Worm (Caenorhabditis elegans) whole organism, L4 larva: ENCODE data around the gene sex-1.

Source experiments
- D1046.2 ChIP-seq: fragments of 200-800 bp; sonication (Bioruptor generic); IDR thresholded peaks from 2 replicates; pipeline ENCODE4 v1.3.6; 2022; ENCODE audit warnings: missing genetic modification characterization, missing compliant biosample characterization
- F10B5.3 ChIP-seq: sonication (generic microtip); optimal IDR thresholded peaks from 2 replicates; lab custom pipeline; 2016; ENCODE audit warnings: mild to moderate bottlenecking, missing genetic modification characterization, missing compliant biosample characterization
- F26F4.8 ChIP-seq: fragments of 200-800 bp; sonication (Bioruptor generic); conservative IDR thresholded peaks from 2 replicates; pipeline ENCODE4 v1.3.6; 2022; ENCODE audit warnings: missing genetic modification characterization, missing compliant biosample characterization
- F44E2.7 ChIP-seq: fragments of 200-800 bp; sonication (Bioruptor generic); IDR thresholded peaks from 2 replicates; pipeline ENCODE4 v2.1.2; 2022; ENCODE audit warnings: missing genetic modification characterization, missing compliant biosample characterization
- Y105C5A.15 ChIP-seq: fragments of 200-800 bp; sonication (Bioruptor generic); IDR thresholded peaks from 2 replicates; pipeline ENCODE4 v1.3.6; 2022; ENCODE audit warnings: missing genetic modification characterization, missing compliant biosample characterization
- Y48G9A.11 ChIP-seq: fragments of 200-800 bp; sonication (Bioruptor generic); IDR thresholded peaks from 2 replicates; pipeline ENCODE4 v1.3.6; 2022; ENCODE audit warnings: missing genetic modification reagents, missing genetic modification characterization, missing compliant biosample characterization
- ZK546.5 ChIP-seq, 2 experiments: sonication (generic microtip); optimal IDR thresholded peaks; 2 replicates each; lab custom pipeline; 2017; ENCODE audit warnings: missing biosample characterization in 2 of 2, missing genetic modification characterization in 2 of 2
- arid-1 ChIP-seq: fragments of 200-800 bp; sonication (Bioruptor generic); conservative IDR thresholded peaks from 2 replicates; pipeline ENCODE4 v1.3.6; 2022; ENCODE audit warnings: missing genetic modification reagents, missing genetic modification characterization, missing compliant biosample characterization
- attf-4 ChIP-seq: sonication (generic microtip); optimal IDR thresholded peaks from 3 replicates; lab custom pipeline; 2017; ENCODE audit warnings: missing biosample characterization, missing genetic modification characterization
- ceh-32 ChIP-seq: sonication (generic microtip); optimal IDR thresholded peaks from 2 replicates; lab custom pipeline; 2016; ENCODE audit warnings: mild to moderate bottlenecking, missing genetic modification characterization, missing compliant biosample characterization; ENCODE audit not compliant: poor library complexity
- cey-2 ChIP-seq: sonication (generic microtip); optimal IDR thresholded peaks from 3 replicates; lab custom pipeline; 2017; ENCODE audit warnings: missing genetic modification characterization, mild to moderate bottlenecking, missing compliant biosample characterization, antibody characterized with exemption, borderline replicate concordance; ENCODE audit not compliant: insufficient read depth
- ctbp-1 ChIP-seq: fragments of 200-800 bp; sonication (Bioruptor generic); IDR thresholded peaks from 2 replicates; pipeline ENCODE4 v1.3.6; 2022; ENCODE audit warnings: missing genetic modification reagents, missing genetic modification characterization, missing compliant biosample characterization
- daf-12 ChIP-seq: fragments of 150-350 bp; optimal IDR thresholded peaks from 2 replicates; lab custom pipeline; 2014; ENCODE audit warnings: missing biosample characterization, missing genetic modification reagents, missing genetic modification characterization
- daf-16 ChIP-seq, 3 experiments: sonication (generic microtip); optimal IDR thresholded peaks; 2 replicates each; lab custom pipeline; 2016 to 2017; ENCODE audit warnings: missing genetic modification characterization in 3 of 3, missing genetic modification reagents in 3 of 3, mild to moderate bottlenecking in 2 of 3, missing compliant biosample characterization in 2 of 3, missing biosample characterization in 1 of 3, moderate library complexity in 1 of 3
- dmd-6 ChIP-seq: fragments of 200-800 bp; sonication (Bioruptor generic); IDR thresholded peaks from 2 replicates; pipeline ENCODE4 v1.3.6; 2022; ENCODE audit warnings: missing genetic modification reagents, missing genetic modification characterization, missing compliant biosample characterization
- dmd-8 ChIP-seq: fragments of 200-800 bp; sonication (Bioruptor generic); IDR thresholded peaks from 2 replicates; pipeline ENCODE4 v1.3.6; 2022; ENCODE audit warnings: missing genetic modification characterization, missing compliant biosample characterization
- dmd-9 ChIP-seq: fragments of 200-800 bp; sonication (Bioruptor generic); IDR thresholded peaks from 2 replicates; pipeline ENCODE4 v1.3.6; 2022; ENCODE audit warnings: missing genetic modification reagents, missing genetic modification characterization, missing compliant biosample characterization
- dpl-1 ChIP-seq: fragments of 150-350 bp; optimal IDR thresholded peaks from 2 replicates; lab custom pipeline; 2014; ENCODE audit warnings: missing biosample characterization, missing genetic modification reagents, missing genetic modification characterization
- egl-43 ChIP-seq: fragments of 200-800 bp; sonication (Bioruptor generic); IDR thresholded peaks from 2 replicates; pipeline ENCODE4 v1.3.6; 2022; ENCODE audit warnings: missing genetic modification reagents, missing genetic modification characterization, missing compliant biosample characterization
- fos-1 ChIP-seq: fragments of 150-350 bp; optimal IDR thresholded peaks from 2 replicates; lab custom pipeline; 2014; ENCODE audit warnings: missing biosample characterization, missing genetic modification characterization
- hlh-11 ChIP-seq: fragments of 200-800 bp; sonication (Bioruptor generic); optimal IDR thresholded peaks from 2 replicates; lab custom pipeline; 2018; ENCODE audit warnings: mild to moderate bottlenecking, missing genetic modification characterization, missing compliant biosample characterization
- hlh-30 ChIP-seq: sonication (generic microtip); optimal IDR thresholded peaks from 2 replicates; lab custom pipeline; 2017; ENCODE audit warnings: antibody characterized with exemption, mild to moderate bottlenecking, missing genetic modification characterization, missing compliant biosample characterization; ENCODE audit not compliant: insufficient read depth
- hmg-1.1 ChIP-seq: fragments of 200-800 bp; sonication (Bioruptor generic); IDR thresholded peaks from 2 replicates; pipeline ENCODE4 v1.3.6; 2022; ENCODE audit warnings: missing genetic modification reagents, missing genetic modification characterization, missing compliant biosample characterization
- lim-7 ChIP-seq: fragments of 200-800 bp; sonication (Bioruptor generic); IDR thresholded peaks from 2 replicates; pipeline ENCODE4 v1.3.6; 2022; ENCODE audit warnings: missing genetic modification characterization, missing compliant biosample characterization
- lin-1 ChIP-seq: fragments of 200-800 bp; sonication (Bioruptor generic); IDR thresholded peaks from 2 replicates; pipeline ENCODE4 v1.3.6; 2022; ENCODE audit warnings: missing genetic modification reagents, missing genetic modification characterization, missing compliant biosample characterization
- lin-38 ChIP-seq: fragments of 200-800 bp; sonication (Bioruptor generic); IDR thresholded peaks from 2 replicates; pipeline ENCODE4 v1.3.6; 2022; ENCODE audit warnings: missing genetic modification reagents, missing genetic modification characterization, missing compliant biosample characterization
- mdl-1 ChIP-seq, 2 experiments: fragments of 150-350 bp in 1 of 2; sonication (generic microtip) in 1 of 2; optimal IDR thresholded peaks; 2 replicates each; lab custom pipeline; 2014 to 2017; ENCODE audit warnings: missing biosample characterization in 2 of 2, missing genetic modification characterization in 2 of 2
- mdt-29 ChIP-seq: fragments of 200-800 bp; sonication (Bioruptor generic); IDR thresholded peaks from 2 replicates; pipeline ENCODE4 v1.3.6; 2022; ENCODE audit warnings: missing genetic modification reagents, missing genetic modification characterization, missing compliant biosample characterization
- mep-1 ChIP-seq: fragments of 150-350 bp; sonication (generic microtip); optimal IDR thresholded peaks from 3 replicates; lab custom pipeline; 2014; ENCODE audit warnings: missing biosample characterization, missing genetic modification characterization
- mes-2 ChIP-seq: sonication (generic microtip); optimal IDR thresholded peaks from 2 replicates; lab custom pipeline; 2016; ENCODE audit warnings: missing genotype, mild to moderate bottlenecking, missing genetic modification characterization, missing compliant biosample characterization; ENCODE audit not compliant: poor library complexity, severe bottlenecking
- mxl-2 ChIP-seq: fragments of 200-800 bp; sonication (Bioruptor generic); conservative IDR thresholded peaks from 2 replicates; pipeline ENCODE4 v1.3.6; 2022; ENCODE audit warnings: missing genetic modification reagents, missing genetic modification characterization, missing compliant biosample characterization
- nhr-10 ChIP-seq: fragments of 150-350 bp; optimal IDR thresholded peaks from 2 replicates; lab custom pipeline; 2014; ENCODE audit warnings: missing biosample characterization, missing genetic modification characterization
- nhr-11 ChIP-seq: fragments of 150-350 bp; optimal IDR thresholded peaks from 2 replicates; lab custom pipeline; 2014; ENCODE audit warnings: missing biosample characterization, missing genetic modification characterization
- nhr-237 ChIP-seq: sonication (generic microtip); optimal IDR thresholded peaks from 2 replicates; lab custom pipeline; 2017; ENCODE audit warnings: missing biosample characterization, missing genetic modification characterization
- nhr-25 ChIP-seq: sonication (generic microtip); optimal IDR thresholded peaks from 2 replicates; lab custom pipeline; 2017; ENCODE audit warnings: missing genetic modification characterization, mild to moderate bottlenecking, missing compliant biosample characterization, antibody characterized with exemption, moderate library complexity, borderline replicate concordance; ENCODE audit not compliant: insufficient read depth
- nhr-41 ChIP-seq: fragments of 200-800 bp; sonication (Bioruptor generic); IDR thresholded peaks from 2 replicates; pipeline ENCODE4 v1.3.6; 2022; ENCODE audit warnings: missing genetic modification reagents, missing genetic modification characterization, missing compliant biosample characterization
- nhr-42 ChIP-seq: fragments of 200-800 bp; sonication (Bioruptor generic); IDR thresholded peaks from 2 replicates; pipeline ENCODE4 v1.3.6; 2022; ENCODE audit warnings: missing genetic modification characterization, missing compliant biosample characterization
- nhr-6 ChIP-seq: fragments of 150-350 bp; optimal IDR thresholded peaks from 2 replicates; lab custom pipeline; 2014; ENCODE audit warnings: missing biosample characterization, missing genetic modification characterization
- pha-4 ChIP-seq, 2 experiments: fragments of 150-350 bp in 1 of 2; fragments of 200-800 bp in 1 of 2; sonication (Bioruptor generic) in 1 of 2; IDR thresholded peaks in 1 of 2; optimal IDR thresholded peaks in 1 of 2; 2 replicates each; pipeline versions ENCODE4 v1.3.6 to Lab custom; 2014 to 2022; ENCODE audit warnings: missing genetic modification characterization in 2 of 2, missing genetic modification reagents in 2 of 2, missing biosample characterization in 1 of 2, missing compliant biosample characterization in 1 of 2
- php-3 ChIP-seq: fragments of 200-800 bp; sonication (Bioruptor generic); IDR thresholded peaks from 2 replicates; pipeline ENCODE4 v1.3.6; 2022; ENCODE audit warnings: missing genetic modification reagents, missing genetic modification characterization, missing compliant biosample characterization
- pqm-1 ChIP-seq: sonication (generic microtip); optimal IDR thresholded peaks from 2 replicates; lab custom pipeline; 2017; ENCODE audit warnings: missing biosample characterization, missing genetic modification characterization
- sdz-12 ChIP-seq: fragments of 200-800 bp; sonication (Bioruptor generic); optimal IDR thresholded peaks from 2 replicates; lab custom pipeline; 2018; ENCODE audit warnings: mild to moderate bottlenecking, missing genetic modification characterization, missing compliant biosample characterization
- skn-1 ChIP-seq: fragments of 150-350 bp; optimal IDR thresholded peaks from 2 replicates; lab custom pipeline; 2014; ENCODE audit warnings: missing biosample characterization, missing genetic modification characterization
- spr-1 ChIP-seq: sonication (generic microtip); optimal IDR thresholded peaks from 2 replicates; lab custom pipeline; 2016; ENCODE audit warnings: mild to moderate bottlenecking, missing genetic modification characterization, missing compliant biosample characterization
- tag-97 ChIP-seq: fragments of 200-800 bp; sonication (Bioruptor generic); IDR thresholded peaks from 2 replicates; pipeline ENCODE4 v1.3.6; 2022; ENCODE audit warnings: missing genetic modification characterization, missing compliant biosample characterization
- tra-1 ChIP-seq: fragments of 200-800 bp; sonication (Bioruptor generic); IDR thresholded peaks from 2 replicates; pipeline ENCODE4 v1.3.6; 2022; ENCODE audit warnings: missing genetic modification reagents, missing genetic modification characterization, missing compliant biosample characterization
- zag-1 ChIP-seq: fragments of 150-350 bp; optimal IDR thresholded peaks from 2 replicates; lab custom pipeline; 2014; ENCODE audit warnings: missing biosample characterization, missing genetic modification characterization
- zfp-3 ChIP-seq: fragments of 200-800 bp; sonication (Bioruptor generic); conservative IDR thresholded peaks from 2 replicates; pipeline ENCODE4 v1.3.6; 2022; ENCODE audit warnings: missing genetic modification reagents, missing genetic modification characterization, missing compliant biosample characterization
- ztf-11 ChIP-seq: fragments of 150-350 bp; optimal IDR thresholded peaks from 2 replicates; lab custom pipeline; 2014; ENCODE audit warnings: missing biosample characterization, missing genetic modification characterization
- ztf-7 ChIP-seq: fragments of 150-350 bp; optimal IDR thresholded peaks from 2 replicates; lab custom pipeline; 2014; ENCODE audit warnings: missing biosample characterization, missing genetic modification characterization

The sex-1 gene

DNA sequence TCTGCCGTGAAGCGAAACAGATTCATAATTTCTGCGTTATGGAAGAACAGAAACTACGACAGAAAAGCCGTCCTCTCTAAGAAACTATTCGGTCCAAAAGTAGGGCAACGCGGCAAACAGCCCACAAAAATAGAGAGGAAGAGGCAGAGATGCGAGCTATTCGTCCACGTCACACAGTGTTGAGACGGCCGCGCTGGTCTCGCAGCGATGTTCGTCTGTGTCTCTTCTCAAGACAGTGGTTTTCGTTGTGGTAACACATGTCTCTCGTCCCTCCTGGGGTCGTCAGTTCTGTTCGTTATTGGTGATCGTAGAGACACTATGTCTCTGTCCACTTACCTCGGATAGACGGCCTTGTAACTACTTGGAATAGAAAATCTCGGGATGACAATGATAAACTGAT lies 46.5 kb downstream of the sex-1 start, which contains the start of gene erd-2.1:
erd-2.1 (minus strand) TSS at position 114 of the 400 bp plus-strand sequence.
- no peak for TF ChIP-seq daf-16 (GFP tag; optimal IDR thresholded peaks at IDR 0.05; lab: Kevin White, UChicago)
- peak; percentile 52 for TF ChIP-seq daf-16 (tag; optimal IDR thresholded peaks at IDR 0.05; lab: Kevin White, UChicago)
- no peak for TF ChIP-seq F26F4.8 (GFP tag; lab: Robert Waterston, UW)
- TF ChIP-seq hlh-11 (tag; lab: Kevin White, UChicago): peak; percentile 89
- TF ChIP-seq nhr-237 (tag; lab: Kevin White, UChicago): no peak
- no peak for TF ChIP-seq ztf-7 (tag; lab: Kevin White, UChicago)
- TF ChIP-seq zfp-3 (GFP tag; lab: Robert Waterston, UW): no peak
- TF ChIP-seq lin-38: no peak
- no peak for TF ChIP-seq egl-43 (GFP tag; lab: Robert Waterston, UW)
- no peak for TF ChIP-seq tag-97 (GFP tag; lab: Robert Waterston, UW)
- no peak for TF ChIP-seq ceh-32 (tag; lab: Kevin White, UChicago)
- peak; percentile 77 for TF ChIP-seq hmg-1.1
- peak; percentile 83 for TF ChIP-seq mes-2 (tag; lab: Kevin White, UChicago)
- no peak; the same call in 1 of the 2 replicates for TF ChIP-seq arid-1 (GFP tag; lab: Robert Waterston, UW)
- TF ChIP-seq mdt-29 (GFP tag; lab: Robert Waterston, UW): no peak
- no peak for TF ChIP-seq tra-1 (GFP tag; lab: Robert Waterston, UW)
- TF ChIP-seq nhr-41: no peak
- peak; percentile 62 for TF ChIP-seq dpl-1 (GFP tag; lab: Kevin White, UChicago)
- TF ChIP-seq nhr-42 (GFP tag; lab: Robert Waterston, UW): no peak
- TF ChIP-seq attf-4 (tag; lab: Kevin White, UChicago): no peak
- TF ChIP-seq ztf-11: no peak
- TF ChIP-seq skn-1: no peak
- TF ChIP-seq spr-1: no peak
- no peak for TF ChIP-seq lin-1 (GFP tag; lab: Robert Waterston, UW)
- TF ChIP-seq mdl-1 (tag; optimal IDR thresholded peaks at IDR 0.05; lab: Kevin White, UChicago): peak in 1 of 2 experiments; percentile 70
- TF ChIP-seq ctbp-1: peak; percentile 58; the same call in 1 of the 2 replicates
- TF ChIP-seq F44E2.7 (GFP tag; lab: Robert Waterston, UW): no peak
- TF ChIP-seq pqm-1 (tag; lab: Kevin White, UChicago): no peak
- TF ChIP-seq zag-1 (tag; lab: Kevin White, UChicago): no peak
- no peak for TF ChIP-seq dmd-9 (GFP tag; lab: Robert Waterston, UW)
- no peak for TF ChIP-seq Y48G9A.11 (GFP tag; lab: Robert Waterston, UW)
- TF ChIP-seq nhr-6 (tag; lab: Kevin White, UChicago): no peak
- TF ChIP-seq mxl-2: no peak
- no peak for TF ChIP-seq fos-1 (tag; lab: Kevin White, UChicago)
- TF ChIP-seq daf-12 (tag; lab: Kevin White, UChicago): no peak
- no peak for TF ChIP-seq pha-4 (GFP tag; IDR thresholded peaks at IDR 0.05; lab: Robert Waterston, UW)
- no peak for TF ChIP-seq pha-4 (tag; optimal IDR thresholded peaks at IDR 0.05; lab: Kevin White, UChicago)
- no peak for TF ChIP-seq D1046.2 (GFP tag; lab: Robert Waterston, UW)
- TF ChIP-seq hlh-30 (tag; lab: Kevin White, UChicago): peak; percentile 85
- no peak for TF ChIP-seq nhr-10 (tag; lab: Kevin White, UChicago)
- no peak for TF ChIP-seq nhr-25
- TF ChIP-seq cey-2: no peak
- TF ChIP-seq Y105C5A.15: no peak
- no peak for TF ChIP-seq sdz-12
- TF ChIP-seq dmd-8 (GFP tag; lab: Robert Waterston, UW): no peak
- no peak; the same call in 1 of the 2 replicates for TF ChIP-seq lim-7 (GFP tag; lab: Robert Waterston, UW)
- TF ChIP-seq dmd-6 (GFP tag; lab: Robert Waterston, UW): peak; percentile 63; the same call in 1 of the 2 replicates
- TF ChIP-seq mep-1: peak; percentile 77
- TF ChIP-seq nhr-11 (tag; lab: Kevin White, UChicago): peak; percentile 32
- peak; percentile 46; the same call in 1 of the 2 replicates for TF ChIP-seq php-3 (GFP tag; lab: Robert Waterston, UW)
- no peak for TF ChIP-seq F10B5.3 (tag; lab: Kevin White, UChicago)
- TF ChIP-seq ZK546.5 (tag; optimal IDR thresholded peaks at IDR 0.05; lab: Kevin White, UChicago): no peak
